Worm (Caenorhabditis elegans) whole organism, L4 larva: ENCODE results near the gene ZK1010.10.

ENCODE experiments used
- D1046.2 ChIP-seq: fragments of 200-800 bp; sonication (Bioruptor generic); IDR thresholded peaks from 2 replicates; pipeline ENCODE4 v1.3.6; 2022; ENCODE audit warnings: missing genetic modification characterization, missing compliant biosample characterization
- Y105C5A.15 ChIP-seq: fragments of 200-800 bp; sonication (Bioruptor generic); IDR thresholded peaks from 2 replicates; pipeline ENCODE4 v1.3.6; 2022; ENCODE audit warnings: missing genetic modification characterization, missing compliant biosample characterization
- attf-4 ChIP-seq: sonication (generic microtip); optimal IDR thresholded peaks from 3 replicates; lab custom pipeline; 2017; ENCODE audit warnings: missing biosample characterization, missing genetic modification characterization
- egl-27 ChIP-seq: sonication (generic microtip); optimal IDR thresholded peaks from 3 replicates; lab custom pipeline; 2017; ENCODE audit warnings: missing biosample characterization, missing genetic modification reagents, missing genetic modification characterization
- jun-1 ChIP-seq: fragments of 150-350 bp; optimal IDR thresholded peaks from 2 replicates; lab custom pipeline; 2014; ENCODE audit warnings: missing biosample characterization, missing genetic modification reagents, missing genetic modification characterization
- lin-39 ChIP-seq: fragments of 150-350 bp; optimal IDR thresholded peaks from 2 replicates; lab custom pipeline; 2014; ENCODE audit warnings: missing biosample characterization, missing genetic modification reagents, missing genetic modification characterization
- nhr-28 ChIP-seq: fragments of 150-350 bp; optimal IDR thresholded peaks from 2 replicates; lab custom pipeline; 2014; ENCODE audit warnings: missing biosample characterization, missing genetic modification characterization
- nhr-77 ChIP-seq: fragments of 150-350 bp; optimal IDR thresholded peaks from 2 replicates; lab custom pipeline; 2014; ENCODE audit warnings: missing biosample characterization, missing genetic modification characterization
- skn-1 ChIP-seq: fragments of 150-350 bp; optimal IDR thresholded peaks from 2 replicates; lab custom pipeline; 2014; ENCODE audit warnings: missing biosample characterization, missing genetic modification characterization
- spr-1 ChIP-seq: sonication (generic microtip); optimal IDR thresholded peaks from 2 replicates; lab custom pipeline; 2016; ENCODE audit warnings: mild to moderate bottlenecking, missing genetic modification characterization, missing compliant biosample characterization
- unc-62 ChIP-seq, 3 experiments: fragments of 150-350 bp in 1 of 3; sonication (generic microtip); optimal IDR thresholded peaks in 2 of 3; peaks in 1 of 3; 1 replicate in 1 of 3; 2 replicates in 2 of 3; lab custom pipeline; 2014 to 2017; ENCODE audit warnings: missing biosample characterization in 3 of 3, missing genetic modification characterization in 3 of 3, missing genetic modification reagents in 3 of 3, missing genotype in 1 of 3
- zag-1 ChIP-seq: fragments of 150-350 bp; optimal IDR thresholded peaks from 2 replicates; lab custom pipeline; 2014; ENCODE audit warnings: missing biosample characterization, missing genetic modification characterization

ce11 chrIII:12977559-12977958, 24.6 kb upstream of the ZK1010.10 start, which contains the start of gene ZK1010.2:
- TF ChIP-seq zag-1 (tag; lab: Kevin White, UChicago): no peak
- no peak for TF ChIP-seq lin-39 (tag; lab: Kevin White, UChicago)
- TF ChIP-seq D1046.2: 0 out of 2 replicates have a peak, but pooled peaks have one; percentile 57
- no peak for TF ChIP-seq nhr-77 (tag; lab: Kevin White, UChicago)
- no peak for TF ChIP-seq unc-62 (GFP tag; optimal IDR thresholded peaks at IDR 0.05 in 1 of 2; lab: Kevin White, UChicago)
- no peak for TF ChIP-seq unc-62 (tag; optimal IDR thresholded peaks at IDR 0.05; lab: Kevin White, UChicago)
- peak; percentile 25 for TF ChIP-seq spr-1 (tag; lab: Kevin White, UChicago)
- TF ChIP-seq egl-27 (tag; lab: Kevin White, UChicago): no peak
- TF ChIP-seq Y105C5A.15 (GFP tag; lab: Robert Waterston, UW): 0 out of 2 replicates have a peak, but pooled peaks have one; percentile 43
- TF ChIP-seq jun-1: no peak
- no peak for TF ChIP-seq attf-4
- TF ChIP-seq nhr-28: no peak
- TF ChIP-seq skn-1 (tag; lab: Kevin White, UChicago): no peak
